Fruit fly (Drosophila melanogaster): ENCODE results near the gene CIAPIN1.

Gene CIAPIN1

dm6 chr2L:14994834-14995506 is 43.7 kb downstream of the CIAPIN1 start (continued):
- peak; percentile 69 for TF ChIP-seq sens (GFP tag)
- no peak for TF ChIP-seq CG15269 (tag; optimal IDR thresholded peaks at IDR 0.05)
- TF ChIP-seq CG6689 (GFP tag; IDR thresholded peaks at IDR 0.05), result peak; percentile 32; the same call in 1 of the 2 replicates
- no peak for TF ChIP-seq CG9876 (GFP tag; optimal IDR thresholded peaks at IDR 0.05)
- no peak for TF ChIP-seq ftz-f1 (GFP tag; optimal IDR thresholded peaks at IDR 0.05)
- no peak for TF ChIP-seq klu (GFP tag; IDR thresholded peaks at IDR 0.05)
- peak; percentile 20 for TF ChIP-seq tin (GFP tag; optimal IDR thresholded peaks at IDR 0.05)
- TF ChIP-seq Xrp1 (GFP tag; IDR thresholded peaks at IDR 0.05), result peak; percentile 10; the same call in 1 of the 2 replicates
- TF ChIP-seq Dbx (GFP tag; IDR thresholded peaks at IDR 0.05), result no peak
- TF ChIP-seq seq (GFP tag; IDR thresholded peaks at IDR 0.05), result no peak
- TF ChIP-seq CG12104 (GFP tag; optimal IDR thresholded peaks at IDR 0.05), result peak; percentile 14
- peak; percentile 38; the same call in 1 of the 2 replicates for TF ChIP-seq Drgx (GFP tag; IDR thresholded peaks at IDR 0.05)
- TF ChIP-seq CG18599 (GFP tag; optimal IDR thresholded peaks at IDR 0.05), result no peak
- no peak for TF ChIP-seq CG34224 (GFP tag; IDR thresholded peaks at IDR 0.05; ENCODE audit: partially characterized antibody)
- TF ChIP-seq CG3995 (GFP tag; optimal IDR thresholded peaks at IDR 0.05), result no peak
- TF ChIP-seq CG16813 (GFP tag; IDR thresholded peaks at IDR 0.05; ENCODE audit: partially characterized antibody), result no peak
- TF ChIP-seq fd96Cb (tag; optimal IDR thresholded peaks at IDR 0.05), result peak; percentile 8
- peak; percentile 29 for TF ChIP-seq Ssrp (tag; optimal IDR thresholded peaks at IDR 0.05)
- TF ChIP-seq CG17802 (tag; optimal IDR thresholded peaks at IDR 0.05), result no peak
- no peak for TF ChIP-seq zfh2 (GFP tag; optimal IDR thresholded peaks at IDR 0.05)
- no peak for TF ChIP-seq Sin3A (optimal IDR thresholded peaks at IDR 0.05)
- no peak for TF ChIP-seq CG16863 (GFP tag; optimal IDR thresholded peaks at IDR 0.05)
- no peak for TF ChIP-seq CG13296 (GFP tag; optimal IDR thresholded peaks at IDR 0.05)
- no peak for TF ChIP-seq Blimp-1 (GFP tag; optimal IDR thresholded peaks at IDR 0.05)
- TF ChIP-seq org-1 (GFP tag; optimal IDR thresholded peaks at IDR 0.05), result no peak
- TF ChIP-seq CG3407 (GFP tag; optimal IDR thresholded peaks at IDR 0.05), result no peak
- TF ChIP-seq Abd-B (GFP tag; optimal IDR thresholded peaks at IDR 0.05), result no peak
- TF ChIP-seq CG15011 (GFP tag; optimal IDR thresholded peaks at IDR 0.05), result no peak
- no peak for TF ChIP-seq CG16779 (GFP tag; IDR thresholded peaks at IDR 0.05)
- no peak for TF ChIP-seq lilli (GFP tag; optimal IDR thresholded peaks at IDR 0.05)
- TF ChIP-seq CG11504 (tag; optimal IDR thresholded peaks at IDR 0.05), result peak; percentile 68
- TF ChIP-seq CG10267 (tag; optimal IDR thresholded peaks at IDR 0.05), result no peak
- TF ChIP-seq CG8388 (GFP tag; optimal IDR thresholded peaks at IDR 0.05), result peak; percentile 8
- no peak for TF ChIP-seq schlank (tag; optimal IDR thresholded peaks at IDR 0.05)
- no peak for TF ChIP-seq br (optimal IDR thresholded peaks at IDR 0.05)
- no peak for TF ChIP-seq slou (GFP tag; optimal IDR thresholded peaks at IDR 0.05)
- TF ChIP-seq D19B (GFP tag; optimal IDR thresholded peaks at IDR 0.05), result no peak
- TF ChIP-seq sd (tag; optimal IDR thresholded peaks at IDR 0.05), result peak; percentile 16
- no peak for TF ChIP-seq CG10209 (GFP tag; optimal IDR thresholded peaks at IDR 0.05)
- no peak for TF ChIP-seq CG7271 (tag; optimal IDR thresholded peaks at IDR 0.05)
- TF ChIP-seq CG11093 (GFP tag; IDR thresholded peaks at IDR 0.05), result no peak
- TF ChIP-seq gfzf (GFP tag; optimal IDR thresholded peaks at IDR 0.05), result no peak
- no peak for TF ChIP-seq H15 (GFP tag; IDR thresholded peaks at IDR 0.05)
- no peak for TF ChIP-seq eyg (GFP tag; optimal IDR thresholded peaks at IDR 0.05)
- TF ChIP-seq bigmax (GFP tag; optimal IDR thresholded peaks at IDR 0.05), result no peak
- no peak for TF ChIP-seq CG34422 (GFP tag; IDR thresholded peaks at IDR 0.05)
- peak; percentile 23 for TF ChIP-seq Oli (tag; optimal IDR thresholded peaks at IDR 0.05)
- TF ChIP-seq shn (GFP tag; optimal IDR thresholded peaks at IDR 0.05), result no peak
- TF ChIP-seq CG32772 (GFP tag; IDR thresholded peaks at IDR 0.05), result no peak
- no peak for TF ChIP-seq prd (optimal IDR thresholded peaks at IDR 0.05)
- TF ChIP-seq prd (GFP tag; IDR thresholded peaks at IDR 0.05), result no peak
- no peak for TF ChIP-seq CG7357 (GFP tag; IDR thresholded peaks at IDR 0.05)
